Worm (Caenorhabditis elegans) whole organism, early embryonic: ENCODE data around the gene F55G7.4.

Experiments
- B0310.2 ChIP-seq: sonication (generic microtip); optimal IDR thresholded peaks from 2 replicates; lab custom pipeline; 2016; ENCODE audit warnings: mild to moderate bottlenecking, missing genetic modification characterization, missing compliant biosample characterization
- F13C5.2 ChIP-seq: sonication (generic microtip); optimal IDR thresholded peaks from 2 replicates; lab custom pipeline; 2017; ENCODE audit warnings: mild to moderate bottlenecking, missing genetic modification characterization, inconsistent platforms, missing compliant biosample characterization
- ama-1 ChIP-seq: fragments of 150-350 bp; optimal IDR thresholded peaks from 2 replicates; lab custom pipeline; 2014
- ceh-13 ChIP-seq: fragments of 200-800 bp; sonication (Bioruptor generic); optimal IDR thresholded peaks from 2 replicates; lab custom pipeline; 2018; ENCODE audit warnings: mild to moderate bottlenecking, missing genetic modification characterization, missing compliant biosample characterization
- ceh-36 ChIP-seq: sonication (generic microtip); optimal IDR thresholded peaks from 2 replicates; lab custom pipeline; 2016; ENCODE audit warnings: missing genetic modification characterization, inconsistent platforms, missing compliant biosample characterization
- ets-7 ChIP-seq: sonication (generic microtip); optimal IDR thresholded peaks from 2 replicates; lab custom pipeline; 2016; ENCODE audit warnings: missing genotype, missing genetic modification characterization, missing compliant biosample characterization
- flt-1 ChIP-seq: fragments of 200-800 bp; sonication (Bioruptor generic); IDR thresholded peaks from 2 replicates; pipeline ENCODE4 v1.3.6; 2022; ENCODE audit warnings: missing genetic modification characterization, missing compliant biosample characterization
- hmbx-1 ChIP-seq: sonication (generic microtip); optimal IDR thresholded peaks from 2 replicates; lab custom pipeline; 2016; ENCODE audit warnings: mild to moderate bottlenecking, missing genetic modification characterization, missing compliant biosample characterization
- hmg-4 ChIP-seq: fragments of 200-800 bp; sonication (Bioruptor generic); optimal IDR thresholded peaks from 2 replicates; lab custom pipeline; 2018; ENCODE audit warnings: mild to moderate bottlenecking, missing genetic modification characterization, missing compliant biosample characterization
- hnd-1 ChIP-seq: sonication (generic microtip); optimal IDR thresholded peaks from 2 replicates; lab custom pipeline; 2016; ENCODE audit warnings: missing genetic modification characterization, missing compliant biosample characterization
- pes-1 ChIP-seq: fragments of 200-800 bp; sonication (Bioruptor generic); IDR thresholded peaks from 2 replicates; pipeline ENCODE4 v1.3.6; 2022; ENCODE audit warnings: missing genetic modification reagents, missing genetic modification characterization, missing compliant biosample characterization
- tbx-11 ChIP-seq: fragments of 200-800 bp; sonication (Bioruptor generic); IDR thresholded peaks from 2 replicates; pipeline ENCODE4 v1.3.6; 2022; ENCODE audit warnings: missing genetic modification characterization, missing compliant biosample characterization
- tra-4 ChIP-seq: sonication (generic microtip); optimal IDR thresholded peaks from 2 replicates; lab custom pipeline; 2017; ENCODE audit warnings: missing genetic modification characterization, missing compliant biosample characterization

ce11 chrX:11952129-11952528 lies 24.4 kb downstream of the F55G7.4 start:
- no peak for TF ChIP-seq B0310.2 (tag; lab: Kevin White, UChicago)
- TF ChIP-seq ama-1 (lab: Kevin White, UChicago) = no peak
- TF ChIP-seq tbx-11 (GFP tag; lab: Robert Waterston, UW) = no peak
- no peak for TF ChIP-seq hmg-4
- no peak for TF ChIP-seq pes-1
- no peak for TF ChIP-seq hmbx-1 (tag; lab: Kevin White, UChicago)
- no peak for TF ChIP-seq hnd-1
- no peak for TF ChIP-seq ets-7 (tag; lab: Kevin White, UChicago)
- no peak for TF ChIP-seq F13C5.2 (tag; lab: Kevin White, UChicago)
- TF ChIP-seq flt-1 (GFP tag; lab: Robert Waterston, UW) = no peak
- no peak for TF ChIP-seq tra-4 (tag; lab: Kevin White, UChicago)
- TF ChIP-seq ceh-36 (tag; lab: Kevin White, UChicago) = no peak
- no peak for TF ChIP-seq ceh-13 (GFP tag; lab: Kevin White, UChicago)
